Worm (Caenorhabditis elegans) whole organism, L1 larva: ENCODE data around the gene bath-24.
"Not testable (repeated sequence)": the region's sequence is repeated elsewhere in the genome, so short reads cannot be mapped to it uniquely, and the experiment has no call there.

ENCODE experiments used
- F16B12.6 ChIP-seq: fragments of 150-350 bp; optimal IDR thresholded peaks from 2 replicates; lab custom pipeline; 2014; ENCODE audit warnings: missing biosample characterization, missing genetic modification characterization
- ceh-63 ChIP-seq: fragments of 200-800 bp; sonication (Bioruptor generic); optimal IDR thresholded peaks from 2 replicates; lab custom pipeline; 2018; ENCODE audit warnings: mild to moderate bottlenecking, missing genetic modification characterization, missing compliant biosample characterization
- ces-1 ChIP-seq: fragments of 150-350 bp; optimal IDR thresholded peaks from 2 replicates; lab custom pipeline; 2014; ENCODE audit warnings: missing biosample characterization, missing genetic modification reagents, missing genetic modification characterization
- dsc-1 ChIP-seq: sonication (generic microtip); optimal IDR thresholded peaks from 2 replicates; lab custom pipeline; 2016; ENCODE audit warnings: mild to moderate bottlenecking, missing genetic modification characterization, missing compliant biosample characterization
- efl-3 ChIP-seq: fragments of 200-800 bp; sonication (Bioruptor generic); optimal IDR thresholded peaks from 2 replicates; lab custom pipeline; 2018; ENCODE audit warnings: mild to moderate bottlenecking, missing genetic modification characterization, missing compliant biosample characterization
- elt-2 ChIP-seq: sonication (generic microtip); optimal IDR thresholded peaks from 2 replicates; lab custom pipeline; 2016; ENCODE audit warnings: missing genetic modification characterization, mild to moderate bottlenecking, inconsistent platforms, missing compliant biosample characterization, missing genetic modification reagents
- elt-3 ChIP-seq, 6 experiments: fragments of 150-350 bp in 1 of 6; sonication (generic microtip); optimal IDR thresholded peaks; 2 replicates each; lab custom pipeline; 2017 to 2018; ENCODE audit warnings: missing biosample characterization in 6 of 6, missing genetic modification characterization in 6 of 6, inconsistent platforms in 1 of 6
- fkh-4 ChIP-seq: sonication (generic microtip); optimal IDR thresholded peaks from 2 replicates; lab custom pipeline; 2016; ENCODE audit warnings: missing compliant biosample characterization, missing genetic modification characterization, borderline replicate concordance
- fkh-8 ChIP-seq: sonication (generic microtip); optimal IDR thresholded peaks from 2 replicates; lab custom pipeline; 2016; ENCODE audit warnings: mild to moderate bottlenecking, missing genetic modification characterization, missing compliant biosample characterization
- hpl-2 ChIP-seq: fragments of 150-350 bp; optimal IDR thresholded peaks from 2 replicates; lab custom pipeline; 2014; ENCODE audit warnings: missing biosample characterization, missing genetic modification reagents, missing genetic modification characterization
- irx-1 ChIP-seq: sonication (generic microtip); optimal IDR thresholded peaks from 2 replicates; lab custom pipeline; 2016; ENCODE audit warnings: missing genetic modification characterization, missing compliant biosample characterization
- lin-35 ChIP-seq, 2 experiments: fragments of 150-350 bp; optimal IDR thresholded peaks; 2 replicates each; lab custom pipeline; 2014; ENCODE audit warnings: missing biosample characterization in 2 of 2, missing genetic modification characterization in 2 of 2, missing genetic modification reagents in 2 of 2
- lir-3 ChIP-seq: sonication (generic microtip); optimal IDR thresholded peaks from 2 replicates; lab custom pipeline; 2016; ENCODE audit warnings: mild to moderate bottlenecking, missing genetic modification characterization, moderate library complexity, missing compliant biosample characterization; ENCODE audit not compliant: poor library complexity
- lsy-2 ChIP-seq, 2 experiments: fragments of 150-350 bp; optimal IDR thresholded peaks; 2 replicates each; lab custom pipeline; 2014; ENCODE audit warnings: missing biosample characterization in 2 of 2, missing genetic modification characterization in 2 of 2
- mdl-1 ChIP-seq, 2 experiments: fragments of 150-350 bp; optimal IDR thresholded peaks; 2 replicates each; lab custom pipeline; 2014 to 2017; ENCODE audit warnings: missing biosample characterization in 2 of 2, missing genetic modification characterization in 2 of 2, inconsistent platforms in 1 of 2
- nhr-12 ChIP-seq: sonication (generic microtip); optimal IDR thresholded peaks from 2 replicates; lab custom pipeline; 2017; ENCODE audit warnings: missing biosample characterization, missing genetic modification characterization
- nhr-28 ChIP-seq: fragments of 150-350 bp; optimal IDR thresholded peaks from 2 replicates; lab custom pipeline; 2014; ENCODE audit warnings: missing biosample characterization, missing genetic modification characterization
- nhr-71 ChIP-seq: sonication (generic microtip); optimal IDR thresholded peaks from 2 replicates; lab custom pipeline; 2016; ENCODE audit warnings: mild to moderate bottlenecking, missing genetic modification characterization, moderate library complexity, missing compliant biosample characterization
- nhr-76 ChIP-seq: sonication (generic microtip); optimal IDR thresholded peaks from 2 replicates; lab custom pipeline; 2017; ENCODE audit warnings: missing biosample characterization, missing genetic modification characterization
- nhr-84 ChIP-seq: sonication (generic microtip); optimal IDR thresholded peaks from 2 replicates; lab custom pipeline; 2017; ENCODE audit warnings: missing biosample characterization, missing genetic modification characterization
- nhr-90 ChIP-seq: sonication (generic microtip); optimal IDR thresholded peaks from 2 replicates; lab custom pipeline; 2016; ENCODE audit warnings: mild to moderate bottlenecking, missing genetic modification characterization, missing compliant biosample characterization; ENCODE audit not compliant: poor library complexity
- pqm-1 ChIP-seq: sonication (generic microtip); optimal IDR thresholded peaks from 3 replicates; lab custom pipeline; 2017; ENCODE audit warnings: missing biosample characterization, missing genetic modification characterization
- rnt-1 ChIP-seq: sonication (generic microtip); optimal IDR thresholded peaks from 2 replicates; lab custom pipeline; 2016; ENCODE audit warnings: mild to moderate bottlenecking, missing genetic modification characterization, moderate library complexity, missing compliant biosample characterization
- skn-1 ChIP-seq: fragments of 150-350 bp; optimal IDR thresholded peaks from 2 replicates; lab custom pipeline; 2014; ENCODE audit warnings: missing biosample characterization, missing genetic modification characterization
- sox-4 ChIP-seq: sonication (generic microtip); optimal IDR thresholded peaks from 2 replicates; lab custom pipeline; 2016; ENCODE audit warnings: missing genetic modification characterization, missing compliant biosample characterization
- tbx-2 ChIP-seq: sonication (generic microtip); optimal IDR thresholded peaks from 2 replicates; lab custom pipeline; 2016; ENCODE audit warnings: missing genetic modification characterization, missing compliant biosample characterization
- unc-86 ChIP-seq: sonication (generic microtip); optimal IDR thresholded peaks from 2 replicates; lab custom pipeline; 2016; ENCODE audit warnings: missing genetic modification characterization, missing compliant biosample characterization
- vab-15 ChIP-seq: sonication (generic microtip); optimal IDR thresholded peaks from 2 replicates; lab custom pipeline; 2017; ENCODE audit warnings: missing genotype, mild to moderate bottlenecking, missing genetic modification characterization, missing compliant biosample characterization
- xbp-1 ChIP-seq: sonication (generic microtip); optimal IDR thresholded peaks from 2 replicates; lab custom pipeline; 2016; ENCODE audit warnings: missing genetic modification characterization, missing compliant biosample characterization
- zag-1 ChIP-seq: fragments of 150-350 bp; optimal IDR thresholded peaks from 2 replicates; lab custom pipeline; 2014; ENCODE audit warnings: missing biosample characterization, missing genetic modification characterization
- ztf-4 ChIP-seq: fragments of 150-350 bp; optimal IDR thresholded peaks from 2 replicates; lab custom pipeline; 2014; ENCODE audit warnings: missing biosample characterization, missing genetic modification characterization

Gene bath-24

ce11 chrII:2013856-2014255 lies 31.5 kb downstream of the bath-24 start:
- no peak for TF ChIP-seq ceh-63 (GFP tag; lab: Kevin White, UChicago)
- no peak for TF ChIP-seq elt-2 (tag; lab: Kevin White, UChicago)
- TF ChIP-seq hpl-2 (GFP tag; lab: Kevin White, UChicago) = no peak
- no peak for TF ChIP-seq ces-1 (GFP tag; lab: Kevin White, UChicago)
- no peak for TF ChIP-seq vab-15
- TF ChIP-seq xbp-1 (tag; lab: Kevin White, UChicago) = no peak
- no peak for TF ChIP-seq pqm-1 (tag; lab: Kevin White, UChicago)
- no peak for TF ChIP-seq fkh-8 (tag; lab: Kevin White, UChicago)

- no peak for TF ChIP-seq irx-1
- no peak for TF ChIP-seq pqm-1 (tag; lab: Kevin White, UChicago)
- no peak for TF ChIP-seq F16B12.6 (tag; lab: Kevin White, UChicago)
These were observed 32.7 kb downstream of the bath-24 start, which contains the start of gene F59H6.15 for ce11 chrII:2012698-2013097. TSS of gene F59H6.15 (plus strand) at chrII:2012998.

ce11 chrII:2011179-2011578 lies 34.2 kb downstream of the bath-24 start:
- TF ChIP-seq sox-4 = no peak
- TF ChIP-seq fkh-4 (tag; lab: Kevin White, UChicago) = no peak
- no peak for TF ChIP-seq nhr-28 (tag; lab: Kevin White, UChicago)
- TF ChIP-seq fkh-8 (tag; lab: Kevin White, UChicago) = no peak
- TF ChIP-seq efl-3 (GFP tag; lab: Kevin White, UChicago) = no peak
- no peak for TF ChIP-seq nhr-71 (tag; lab: Kevin White, UChicago)
- TF ChIP-seq nhr-12 (tag; lab: Kevin White, UChicago) = no peak
- no peak for TF ChIP-seq lsy-2 (tag; optimal IDR thresholded peaks at IDR 0.05; lab: Kevin White, UChicago)
- no peak for TF ChIP-seq zag-1 (tag; lab: Kevin White, UChicago)
- no peak for TF ChIP-seq nhr-90 (tag; lab: Kevin White, UChicago)

ce11 chrII:2000720-2001119 lies 44.7 kb downstream of the bath-24 start, which contains the start of gene ceh-84:
TSS of gene ceh-84 (minus strand) at chrII:2000820.
- not testable (repeated sequence) for TF ChIP-seq nhr-84; F16B12.6 (tag; lab: Kevin White, UChicago); lsy-2 (tag; optimal IDR thresholded peaks at IDR 0.05; lab: Kevin White, UChicago)
- TF ChIP-seq, all 84 proteins: peak for 0; not testable (repeated sequence) for 84

ce11 chrII:1998561-1998960 lies 46.8 kb downstream of the bath-24 start, which contains the start of gene math-19:
TSS of gene math-19 (plus strand) at chrII:1998861.
- TF ChIP-seq lir-3, ztf-4, nhr-71 (tag; lab: Kevin White, UChicago): not testable (repeated sequence)

- TF ChIP-seq mdl-1 (tag; optimal IDR thresholded peaks at IDR 0.05; lab: Kevin White, UChicago) = no peak
- no peak for TF ChIP-seq unc-86 (tag; lab: Kevin White, UChicago)
- no peak for TF ChIP-seq rnt-1 (tag; lab: Kevin White, UChicago)
- TF ChIP-seq hpl-2 (GFP tag; lab: Kevin White, UChicago) = no peak
- TF ChIP-seq elt-3 (tag; optimal IDR thresholded peaks at IDR 0.05; lab: Kevin White, UChicago) = no peak
- no peak for TF ChIP-seq skn-1 (tag; lab: Kevin White, UChicago)
- no peak for TF ChIP-seq nhr-76 (tag; lab: Kevin White, UChicago)
These were observed 49.2 kb downstream of the bath-24 start, which contains the start of gene math-20 for ce11 chrII:1996237-1996636. TSS of gene math-20 (plus strand) at chrII:1996537.

ce11 chrII:1995744-1996143 lies 49.7 kb downstream of the bath-24 start:
- no peak for TF ChIP-seq dsc-1 (tag; lab: Kevin White, UChicago)
- peak; percentile 27 for TF ChIP-seq pqm-1 (tag; lab: Kevin White, UChicago)
- TF ChIP-seq tbx-2 (tag; lab: Kevin White, UChicago) = no peak
- TF ChIP-seq elt-2 (tag; lab: Kevin White, UChicago) = peak; percentile 84
- peak in 1 of 2 experiments; percentile 14 for TF ChIP-seq lin-35 (GFP tag; optimal IDR thresholded peaks at IDR 0.05; lab: Kevin White, UChicago)
